Fruit fly (Drosophila melanogaster) whole organism, embryonic: ENCODE measurements around the gene Kr-h2.
A peak's percentile ranks its signal among the peaks of the same experiment; 100 is the strongest.

Experiments
- Adf1 ChIP-seq: fragments of 200-800 bp; sonication (Bioruptor generic); IDR thresholded peaks from 2 replicates; pipeline ENCODE4 v1.3.6; 2022; ENCODE audit warnings: missing biosample characterization, missing genetic modification characterization
- Antp ChIP-seq: fragments of 200-800 bp; sonication (Bioruptor generic); optimal IDR thresholded peaks from 3 replicates; lab custom pipeline; 2016; ENCODE audit warnings: missing biosample characterization, missing genetic modification characterization
- Asciz ChIP-seq: fragments of 200-800 bp; sonication (Bioruptor generic); optimal IDR thresholded peaks from 2 replicates; lab custom pipeline; 2017; ENCODE audit warnings: missing biosample characterization, mild to moderate bottlenecking, missing genetic modification characterization, missing genetic modification reagents
- B-H1 ChIP-seq: fragments of 200-800 bp; sonication (Bioruptor generic); IDR thresholded peaks from 3 replicates; pipeline ENCODE4 v1.3.6; 2022; ENCODE audit warnings: missing biosample characterization, missing genetic modification characterization
- CG10147 ChIP-seq: fragments of 200-800 bp; sonication (Bioruptor generic); optimal IDR thresholded peaks from 2 replicates; lab custom pipeline; 2019; ENCODE audit warnings: missing biosample characterization, mild to moderate bottlenecking, missing genetic modification characterization, moderate library complexity
- CG10462 ChIP-seq: fragments of 200-800 bp; sonication (Bioruptor generic); optimal IDR thresholded peaks from 2 replicates; lab custom pipeline; 2016; ENCODE audit warnings: missing biosample characterization, missing genetic modification characterization
- CG13123 ChIP-seq: fragments of 200-800 bp; sonication (Bioruptor generic); optimal IDR thresholded peaks from 2 replicates; lab custom pipeline; 2016; ENCODE audit warnings: missing biosample characterization, missing genetic modification characterization
- CG17359 ChIP-seq: fragments of 200-800 bp; sonication (Bioruptor generic); optimal IDR thresholded peaks from 3 replicates; lab custom pipeline; 2018; ENCODE audit warnings: missing biosample characterization, mild to moderate bottlenecking, missing genetic modification characterization, moderate library complexity
- CG18599 ChIP-seq: fragments of 200-800 bp; sonication (Bioruptor generic); optimal IDR thresholded peaks from 3 replicates; lab custom pipeline; 2017; ENCODE audit warnings: missing biosample characterization, missing genetic modification characterization, mild to moderate bottlenecking, moderate library complexity, missing genetic modification reagents
- CG18619 ChIP-seq: fragments of 200-800 bp; sonication (Bioruptor generic); optimal IDR thresholded peaks from 3 replicates; lab custom pipeline; 2017; ENCODE audit warnings: missing biosample characterization, mild to moderate bottlenecking, missing genetic modification characterization
- CG18764 ChIP-seq: fragments of 200-800 bp; sonication (Bioruptor generic); optimal IDR thresholded peaks from 3 replicates; lab custom pipeline; 2016; ENCODE audit warnings: missing biosample characterization, missing genetic modification characterization
- CG2129 ChIP-seq: fragments of 200-800 bp; sonication (Bioruptor generic); IDR thresholded peaks from 2 replicates; pipeline ENCODE4 v1.3.6; 2022; ENCODE audit warnings: missing biosample characterization, missing genetic modification characterization; ENCODE audit not compliant: partially characterized antibody
- CG2199 ChIP-seq: fragments of 200-800 bp; sonication (Bioruptor generic); IDR thresholded peaks from 3 replicates; pipeline ENCODE4 v1.3.6; 2022; ENCODE audit warnings: missing biosample characterization, missing genetic modification characterization
- CG31365 ChIP-seq: fragments of 200-800 bp; sonication (Bioruptor generic); optimal IDR thresholded peaks from 2 replicates; lab custom pipeline; 2018; ENCODE audit warnings: missing biosample characterization, mild to moderate bottlenecking, missing genetic modification characterization
- CG34422 ChIP-seq: fragments of 200-800 bp; sonication (Bioruptor generic); IDR thresholded peaks from 3 replicates; pipeline ENCODE4 v1.3.6; 2022; ENCODE audit warnings: missing biosample characterization, missing genetic modification characterization
- CG4404 ChIP-seq: fragments of 200-800 bp; sonication (Bioruptor generic); IDR thresholded peaks from 2 replicates; pipeline ENCODE4 v1.3.6; 2022; ENCODE audit warnings: missing biosample characterization, missing genetic modification characterization
- CG7357 ChIP-seq: fragments of 200-800 bp; sonication (Bioruptor generic); IDR thresholded peaks from 3 replicates; pipeline ENCODE4 v1.3.6; 2022; ENCODE audit warnings: missing biosample characterization, missing genetic modification characterization
- CG8290 ChIP-seq, 3 experiments: fragments of 200-800 bp; sonication (Bioruptor generic); optimal IDR thresholded peaks; 2 replicates each; lab custom pipeline; 2016 to 2019; ENCODE audit warnings: missing biosample characterization in 3 of 3, missing genetic modification characterization in 3 of 3, mild to moderate bottlenecking in 2 of 3, moderate library complexity in 1 of 3
- Camta ChIP-seq: fragments of 200-800 bp; sonication (Bioruptor generic); optimal IDR thresholded peaks from 2 replicates; lab custom pipeline; 2016; ENCODE audit warnings: missing biosample characterization, missing genetic modification characterization
- CkIIα-i1 ChIP-seq: fragments of 200-800 bp; sonication (Bioruptor generic); IDR thresholded peaks from 2 replicates; pipeline ENCODE4 v1.3.6; 2022; ENCODE audit warnings: missing biosample characterization, missing genetic modification characterization
- CoRest ChIP-seq: fragments of 200-800 bp; sonication (Bioruptor generic); optimal IDR thresholded peaks from 3 replicates; lab custom pipeline; 2018; ENCODE audit warnings: missing biosample characterization, mild to moderate bottlenecking, missing genetic modification characterization, moderate library complexity
- Eip74EF ChIP-seq, 2 experiments: fragments of 200-800 bp in 1 of 2; fragments of >200 bp in 1 of 2; sonication (Bioruptor generic) in 1 of 2; optimal IDR thresholded peaks; 2 replicates each; lab custom pipeline; 2017 to 2019; ENCODE audit warnings: missing biosample characterization in 2 of 2, missing genetic modification characterization in 2 of 2, mild to moderate bottlenecking in 1 of 2, moderate library complexity in 1 of 2
- HLHmδ ChIP-seq: fragments of 200-800 bp; sonication (Bioruptor generic); optimal IDR thresholded peaks from 2 replicates; lab custom pipeline; 2018; ENCODE audit warnings: missing biosample characterization, mild to moderate bottlenecking, missing genetic modification characterization, moderate library complexity
- Hand ChIP-seq: fragments of 200-800 bp; sonication (Bioruptor generic); optimal IDR thresholded peaks from 2 replicates; lab custom pipeline; 2017; ENCODE audit warnings: mild to moderate bottlenecking, missing biosample characterization, missing genetic modification reagents, missing genetic modification characterization
- MESR4 ChIP-seq: fragments of 200-800 bp; sonication (Bioruptor generic); optimal IDR thresholded peaks from 2 replicates; lab custom pipeline; 2018; ENCODE audit warnings: missing biosample characterization, mild to moderate bottlenecking, missing genetic modification characterization, moderate library complexity
- Mes4 ChIP-seq: fragments of 200-800 bp; sonication (Bioruptor generic); optimal IDR thresholded peaks from 2 replicates; lab custom pipeline; 2016; ENCODE audit warnings: missing biosample characterization, missing genetic modification characterization
- NC2β ChIP-seq: fragments of 200-800 bp; sonication (Bioruptor generic); optimal IDR thresholded peaks from 2 replicates; lab custom pipeline; 2016; ENCODE audit warnings: missing biosample characterization, missing genetic modification characterization
- Neu2 ChIP-seq: fragments of 200-800 bp; sonication (Bioruptor generic); optimal IDR thresholded peaks from 3 replicates; lab custom pipeline; 2016; ENCODE audit warnings: missing biosample characterization, missing genetic modification characterization, borderline replicate concordance
- Six4 ChIP-seq: fragments of 200-800 bp; sonication (Bioruptor generic); optimal IDR thresholded peaks from 2 replicates; lab custom pipeline; 2016; ENCODE audit warnings: missing biosample characterization, missing genetic modification characterization
- Trl ChIP-seq, 3 experiments: fragments of >200 bp in 2 of 3; fragments of 200-800 bp in 1 of 3; sonication (Bioruptor generic) in 1 of 3; optimal IDR thresholded peaks; 2 replicates in 1 of 3; 3 replicates in 2 of 3; lab custom pipeline; 2016 to 2017; ENCODE audit warnings: missing biosample characterization in 1 of 3, missing genetic modification characterization in 1 of 3
- Usf ChIP-seq: fragments of 200-800 bp; sonication (Bioruptor generic); optimal IDR thresholded peaks from 2 replicates; lab custom pipeline; 2017; ENCODE audit warnings: missing genotype, missing biosample characterization, missing genetic modification characterization
- amos ChIP-seq: fragments of 200-800 bp; sonication (Bioruptor generic); IDR thresholded peaks from 2 replicates; pipeline ENCODE4 v1.3.6; 2022; ENCODE audit warnings: missing biosample characterization, missing genetic modification characterization; ENCODE audit not compliant: partially characterized antibody
- cad ChIP-seq: fragments of >200 bp; optimal IDR thresholded peaks from 2 replicates; lab custom pipeline; 2017; ENCODE audit warnings: missing biosample characterization, missing genetic modification characterization
- crol ChIP-seq: fragments of 200-800 bp; sonication (Bioruptor generic); IDR thresholded peaks from 2 replicates; pipeline ENCODE4 v1.3.6; 2022; ENCODE audit warnings: missing biosample characterization, missing genetic modification characterization
- dm ChIP-seq: fragments of 200-800 bp; sonication (Bioruptor generic); optimal IDR thresholded peaks from 3 replicates; lab custom pipeline; 2016; ENCODE audit warnings: missing biosample characterization, missing genetic modification characterization
- fd3F ChIP-seq: fragments of 200-800 bp; sonication (Bioruptor generic); optimal IDR thresholded peaks from 2 replicates; lab custom pipeline; 2018; ENCODE audit warnings: missing biosample characterization, mild to moderate bottlenecking, missing genetic modification characterization, moderate library complexity
- gfzf ChIP-seq: fragments of 200-800 bp; sonication (Bioruptor generic); optimal IDR thresholded peaks from 2 replicates; lab custom pipeline; 2016; ENCODE audit warnings: missing biosample characterization, mild to moderate bottlenecking, missing genetic modification characterization, moderate library complexity
- h ChIP-seq: fragments of >200 bp; optimal IDR thresholded peaks from 2 replicates; lab custom pipeline; 2017
- her ChIP-seq: fragments of 200-800 bp; sonication (Bioruptor generic); optimal IDR thresholded peaks from 2 replicates; lab custom pipeline; 2016; ENCODE audit warnings: missing biosample characterization, missing genetic modification characterization
- jigr1 ChIP-seq: fragments of 200-800 bp; sonication (Bioruptor generic); IDR thresholded peaks from 3 replicates; pipeline ENCODE4 v1.3.6; 2022; ENCODE audit warnings: missing biosample characterization, missing genetic modification characterization
- lab ChIP-seq: fragments of 200-800 bp; sonication (Bioruptor generic); optimal IDR thresholded peaks from 3 replicates; lab custom pipeline; 2017; ENCODE audit warnings: missing biosample characterization, missing genetic modification characterization, mild to moderate bottlenecking, moderate library complexity, missing genetic modification reagents
- lbe ChIP-seq: fragments of 200-800 bp; sonication (Bioruptor generic); optimal IDR thresholded peaks from 2 replicates; lab custom pipeline; 2016; ENCODE audit warnings: missing biosample characterization, mild to moderate bottlenecking, missing genetic modification characterization
- otp ChIP-seq: fragments of 200-800 bp; sonication (Bioruptor generic); IDR thresholded peaks from 3 replicates; pipeline ENCODE4, ENCODE4 v1.3.6; 2022; ENCODE audit warnings: missing biosample characterization, missing genetic modification characterization
- pros ChIP-seq: fragments of 200-800 bp; sonication (Bioruptor generic); optimal IDR thresholded peaks from 3 replicates; lab custom pipeline; 2019; ENCODE audit warnings: missing biosample characterization, mild to moderate bottlenecking, missing genetic modification characterization, moderate library complexity
- schlank ChIP-seq: fragments of 200-800 bp; sonication (Bioruptor generic); optimal IDR thresholded peaks from 2 replicates; lab custom pipeline; 2018; ENCODE audit warnings: missing biosample characterization, mild to moderate bottlenecking, missing genetic modification characterization
- sd ChIP-seq: fragments of 200-800 bp; sonication (Bioruptor generic); optimal IDR thresholded peaks from 3 replicates; lab custom pipeline; 2018; ENCODE audit warnings: missing biosample characterization, mild to moderate bottlenecking, missing genetic modification characterization, moderate library complexity
- slp2 ChIP-seq: fragments of 200-800 bp; sonication (Bioruptor generic); optimal IDR thresholded peaks from 2 replicates; lab custom pipeline; 2016; ENCODE audit warnings: missing biosample characterization, missing genetic modification characterization
- tap ChIP-seq: fragments of 200-800 bp; optimal IDR thresholded peaks from 3 replicates; lab custom pipeline; 2019; ENCODE audit warnings: missing biosample characterization, mild to moderate bottlenecking, missing genetic modification characterization, moderate library complexity
- wdn ChIP-seq: fragments of 200-800 bp; sonication (Bioruptor generic); IDR thresholded peaks from 2 replicates; pipeline ENCODE4 v1.3.6; 2022; ENCODE audit warnings: missing biosample characterization, missing genetic modification characterization

Kr-h2 gene

DNA sequence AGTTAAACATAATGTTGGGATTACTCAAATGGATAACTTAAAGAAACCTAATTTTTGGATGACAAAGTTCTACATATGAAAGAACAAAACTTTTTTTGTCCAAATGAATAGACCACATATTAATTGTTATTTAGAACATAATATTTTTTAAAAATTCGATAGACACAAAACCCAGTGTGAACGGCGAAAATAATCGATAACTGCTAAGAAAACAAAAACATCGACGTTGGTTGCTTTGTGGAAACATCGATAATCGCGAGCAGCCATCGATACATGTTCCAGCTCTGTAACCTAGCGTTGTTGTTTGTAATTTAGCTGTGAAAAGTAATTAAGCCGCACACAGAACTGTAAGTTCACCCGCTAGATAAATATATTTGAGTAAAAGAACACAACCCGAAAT is 20.2 kb upstream of the Kr-h2 start, which contains the start of gene CG9135 (continued):
- TF ChIP-seq Eip74EF (GFP tag; optimal IDR thresholded peaks at IDR 0.05; lab: Kevin White, UChicago) = no peak
- TF ChIP-seq CG18764 (GFP tag; lab: Kevin White, UChicago) = no peak
- TF ChIP-seq fd3F (GFP tag; lab: Kevin White, UChicago) = no peak
- TF ChIP-seq Mes4 (GFP tag; lab: Kevin White, UChicago) = no peak
- TF ChIP-seq CG7357 (GFP tag; lab: Robert Waterston, UW) = peak; percentile 94
- no peak for TF ChIP-seq Six4 (GFP tag; lab: Kevin White, UChicago)
- TF ChIP-seq CkIIα-i1 (GFP tag; lab: Robert Waterston, UW) = peak; percentile 69; the same call in 1 of the 2 replicates
- no peak for TF ChIP-seq cad (GFP tag; lab: Kevin White, UChicago)
- TF ChIP-seq CG10147 (GFP tag; lab: Kevin White, UChicago) = no peak
- TF ChIP-seq wdn (GFP tag; lab: Robert Waterston, UW) = no peak
- no peak for TF ChIP-seq tap (tag; lab: Kevin White, UChicago)
- TF ChIP-seq gfzf (GFP tag; lab: Kevin White, UChicago) = no peak
- no peak for TF ChIP-seq CG4404 (GFP tag; lab: Robert Waterston, UW)
- peak; percentile 32 for TF ChIP-seq MESR4 (GFP tag; lab: Kevin White, UChicago)
- TF ChIP-seq CG18599 = no peak
- TF ChIP-seq B-H1 (GFP tag; lab: Robert Waterston, UW) = no peak
- no peak for TF ChIP-seq crol (GFP tag; lab: Robert Waterston, UW)
- TF ChIP-seq CG31365 (tag; lab: Kevin White, UChicago) = no peak
- TF ChIP-seq Usf (GFP tag; lab: Kevin White, UChicago) = no peak
- no peak for TF ChIP-seq Adf1
- no peak for TF ChIP-seq schlank (tag; lab: Kevin White, UChicago)
- TF ChIP-seq jigr1 (GFP tag; lab: Robert Waterston, UW) = no peak
- no peak for TF ChIP-seq CG18619 (GFP tag; lab: Kevin White, UChicago)
- no peak for TF ChIP-seq CG10462 (GFP tag; lab: Kevin White, UChicago)
- no peak for TF ChIP-seq pros (GFP tag; lab: Kevin White, UChicago)

DNA sequence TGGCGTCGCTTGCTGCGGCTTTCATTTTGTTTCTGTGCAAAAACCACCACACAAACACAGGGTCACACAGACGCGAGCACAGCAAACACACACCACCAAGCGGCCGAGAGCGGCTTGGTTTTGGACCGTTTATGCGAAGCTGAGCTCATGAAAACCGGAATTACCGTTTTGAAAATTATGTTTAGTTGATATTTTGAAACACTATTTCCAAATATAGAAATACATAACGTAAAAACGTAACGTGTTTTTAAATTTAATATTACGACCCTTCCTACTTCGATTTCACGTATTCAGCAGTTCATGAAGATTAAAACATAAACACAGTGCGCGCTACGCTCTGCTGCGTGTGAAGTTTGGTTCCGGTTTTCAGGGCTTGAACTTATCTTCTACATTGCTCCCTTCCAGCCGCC is 19.6 kb upstream of the Kr-h2 start:
- TF ChIP-seq CG31365 (tag; lab: Kevin White, UChicago) = peak; percentile 91
- peak; percentile 77 for TF ChIP-seq CG13123 (GFP tag; lab: Kevin White, UChicago)
- peak; percentile 89 for TF ChIP-seq Antp (GFP tag; lab: Kevin White, UChicago)
- no peak for TF ChIP-seq sd (tag; lab: Kevin White, UChicago)
- TF ChIP-seq CoRest (tag; lab: Kevin White, UChicago) = peak; percentile 96
- TF ChIP-seq amos (GFP tag; lab: Robert Waterston, UW) = no peak
- peak; percentile 88 for TF ChIP-seq CG8290 (GFP tag; optimal IDR thresholded peaks at IDR 0.05; lab: Kevin White, UChicago)
- TF ChIP-seq CG8290 (tag; optimal IDR thresholded peaks at IDR 0.05; lab: Kevin White, UChicago) = peak; percentile 84 to 98
- peak; percentile 95 for TF ChIP-seq Camta (GFP tag; lab: Kevin White, UChicago)
- no peak for TF ChIP-seq HLHmδ (GFP tag; lab: Kevin White, UChicago)
- TF ChIP-seq Asciz (GFP tag; lab: Kevin White, UChicago) = peak; percentile 95
- TF ChIP-seq CG34422 = peak; percentile 92
- TF ChIP-seq slp2 (GFP tag; lab: Kevin White, UChicago) = peak; percentile 83
- 0 out of 3 replicates have a peak, but pooled peaks have one; percentile 17 for TF ChIP-seq jigr1 (GFP tag; lab: Robert Waterston, UW)
- TF ChIP-seq CG17359 (tag; lab: Kevin White, UChicago) = peak; percentile 97
- TF ChIP-seq Adf1 = peak; percentile 77
- peak; percentile 95 for TF ChIP-seq her
- peak; percentile 94 for TF ChIP-seq otp (GFP tag; lab: Robert Waterston, UW)
- no peak for TF ChIP-seq CG2129
- TF ChIP-seq Trl (optimal IDR thresholded peaks at IDR 0.05; lab: Kevin White, UChicago) = peak in 1 of 2 experiments; percentile 6
- TF ChIP-seq Trl (GFP tag; optimal IDR thresholded peaks at IDR 0.05; lab: Kevin White, UChicago) = peak; percentile 97
- peak; percentile 85 for TF ChIP-seq dm (GFP tag; lab: Kevin White, UChicago)
- peak; percentile 98 for TF ChIP-seq lab (GFP tag; lab: Kevin White, UChicago)
- TF ChIP-seq Neu2 (GFP tag; lab: Kevin White, UChicago) = peak; percentile 58
- peak; percentile 89 for TF ChIP-seq NC2β (GFP tag; lab: Kevin White, UChicago)
- TF ChIP-seq lbe = peak; percentile 93
- TF ChIP-seq Hand (GFP tag; lab: Kevin White, UChicago) = peak; percentile 98
- peak; percentile 89; the same call in 2 of the 3 replicates for TF ChIP-seq CG2199 (GFP tag; lab: Robert Waterston, UW)
- TF ChIP-seq h = no peak
